Fruit fly (Drosophila melanogaster) ovary, adult (tissue): ENCODE measurements around the gene CG5167.

Experiments
- CG17801 ChIP-seq: fragments of 200-800 bp; optimal IDR thresholded peaks from 2 replicates; lab custom pipeline; 2019; ENCODE audit warnings: missing biosample characterization, mild to moderate bottlenecking, missing genetic modification characterization, moderate library complexity; ENCODE audit not compliant: partially characterized antibody

The CG5167 gene

DNA sequence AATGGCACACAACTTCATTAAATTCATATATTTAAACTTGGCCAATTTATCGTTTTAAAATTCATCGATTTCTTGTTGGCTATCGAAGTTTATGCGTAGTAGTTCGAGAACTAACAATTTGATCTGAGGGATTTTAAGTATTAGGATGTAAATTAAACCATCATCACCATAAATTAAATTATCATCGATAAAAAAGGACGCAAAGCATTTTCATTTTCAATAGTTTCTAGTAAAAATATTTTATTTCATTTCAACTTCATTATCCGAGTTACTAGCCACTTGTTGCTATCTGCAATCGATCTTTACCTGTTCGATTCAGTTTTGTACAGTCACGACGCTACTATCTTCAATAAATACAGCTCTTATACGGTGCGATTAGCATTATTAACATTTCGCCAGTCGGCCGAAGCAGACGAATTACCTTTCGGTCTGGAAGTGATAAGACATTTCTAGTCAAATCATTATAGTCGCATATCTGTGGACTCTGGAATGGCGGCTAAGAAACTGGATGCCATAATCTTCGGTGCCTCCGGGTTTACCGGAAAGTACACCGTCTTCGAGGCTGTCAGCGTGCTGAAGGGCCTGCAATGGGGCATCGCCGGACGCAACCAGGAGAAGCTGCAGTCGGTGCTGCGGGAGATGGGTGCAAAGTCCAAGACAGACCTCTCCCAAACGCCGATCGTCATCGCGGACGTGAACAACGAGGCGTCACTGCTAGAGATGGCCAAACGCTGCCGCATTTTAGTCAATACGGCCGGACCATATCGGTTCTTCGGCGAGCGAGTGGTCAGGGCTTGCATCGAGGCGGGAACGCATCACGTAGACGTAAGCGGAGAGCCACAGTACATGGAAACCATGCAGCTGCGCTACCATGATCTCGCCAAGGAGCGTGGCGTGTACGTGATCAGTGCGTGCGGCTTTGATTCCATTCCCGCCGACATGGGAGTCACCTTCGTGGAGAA lies at the start of gene CG5167:
Gene CG5167 (plus strand): TSS at position 298 of the 962 bp plus-strand sequence.
- TF ChIP-seq CG17801 (GFP tag; lab: Kevin White, UChicago) = peak; percentile 75

DNA sequence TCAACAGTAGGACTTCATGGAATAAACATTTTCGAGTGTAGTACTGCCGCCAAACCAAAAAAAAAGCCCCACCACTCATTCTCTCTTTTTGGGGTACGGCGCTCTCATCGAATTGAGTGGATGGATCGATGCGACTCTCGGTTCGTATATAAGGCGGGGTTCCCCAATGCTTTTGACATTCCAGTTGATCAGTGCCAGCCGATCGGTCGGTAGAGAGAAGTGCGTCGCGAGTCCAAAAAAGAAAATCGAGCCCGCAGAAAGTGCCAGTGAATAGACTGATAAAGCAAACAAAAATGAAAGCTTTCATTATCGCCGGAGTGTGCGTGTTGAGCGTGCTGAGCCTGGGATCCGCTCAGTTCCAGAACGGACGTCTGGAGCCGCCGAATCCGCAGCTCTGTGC lies 46.5 kb upstream of the CG5167 start, which contains the start of gene CG4115:
Gene CG4115 (plus strand): TSS at position 172 of the 400 bp plus-strand sequence.
- no peak for TF ChIP-seq CG17801 (GFP tag; lab: Kevin White, UChicago)

DNA sequence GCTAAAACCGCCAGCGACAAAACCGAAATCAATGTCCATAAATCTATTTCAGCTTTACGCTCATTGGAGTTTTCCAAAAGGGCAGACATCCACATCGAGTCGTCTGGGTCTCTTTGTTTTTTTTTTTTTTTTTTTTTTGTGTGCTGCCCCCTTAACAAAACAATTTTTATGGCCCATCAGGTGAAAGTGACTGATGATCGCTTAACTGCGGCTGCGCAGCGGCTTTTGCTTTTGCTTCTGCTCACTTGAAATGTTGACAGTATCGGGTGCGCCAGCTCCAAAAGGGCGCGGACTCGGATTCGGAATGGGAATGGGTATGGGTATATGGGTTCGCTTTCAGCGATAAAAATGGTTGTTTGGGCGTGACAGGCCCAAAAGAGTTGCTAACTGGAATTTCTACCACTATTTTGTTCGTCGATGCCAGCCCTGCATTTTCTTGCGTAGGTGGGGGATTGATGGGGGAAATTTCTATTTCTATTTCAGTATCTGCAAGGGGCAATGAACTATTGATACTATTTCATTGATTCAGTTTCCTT lies 44.3 kb upstream of the CG5167 start:
- TF ChIP-seq CG17801 (GFP tag; lab: Kevin White, UChicago) = no peak

DNA sequence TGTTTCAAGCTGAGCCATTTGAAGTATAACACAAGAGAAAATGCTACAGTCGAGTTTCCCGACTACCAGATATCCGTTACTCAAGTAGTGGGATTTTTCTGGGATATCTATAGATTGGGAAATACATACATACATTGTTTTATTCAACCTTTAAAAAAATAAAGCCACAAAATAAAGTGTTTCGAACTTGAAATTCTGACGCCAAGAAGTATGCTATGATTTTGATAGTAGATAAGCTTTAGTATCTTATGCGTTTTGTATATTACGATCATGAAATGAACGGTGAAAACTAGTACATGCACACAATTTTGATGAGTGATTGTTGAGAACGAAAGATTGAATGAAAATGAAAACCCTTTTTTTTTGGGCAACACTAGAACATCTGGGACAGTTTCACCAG lies 42.8 kb upstream of the CG5167 start:
- TF ChIP-seq CG17801 (GFP tag; lab: Kevin White, UChicago) = no peak

DNA sequence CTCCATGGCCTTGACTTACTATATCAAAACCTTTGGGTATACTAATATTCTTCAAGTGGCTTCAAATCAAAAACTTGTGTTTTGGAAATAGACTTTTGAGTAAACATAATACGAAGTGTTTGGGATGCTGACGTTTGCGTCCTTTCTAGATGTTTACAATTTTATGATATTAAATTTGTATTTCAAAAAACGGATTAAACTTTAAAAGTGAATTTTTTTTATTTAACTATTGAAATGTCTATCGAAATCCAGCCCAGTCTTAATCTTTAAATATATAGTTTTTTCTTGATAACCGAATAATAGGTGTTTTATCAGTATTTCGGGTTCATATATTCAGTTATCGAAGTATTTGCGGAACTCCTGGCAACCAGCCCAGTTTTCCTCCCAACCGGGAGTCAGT lies 41.8 kb upstream of the CG5167 start, which contains the start of gene Tim17a1:
Gene Tim17a1 (minus strand): TSS at position 101 of the 400 bp plus-strand sequence.
- TF ChIP-seq CG17801 (GFP tag; lab: Kevin White, UChicago) = no peak

DNA sequence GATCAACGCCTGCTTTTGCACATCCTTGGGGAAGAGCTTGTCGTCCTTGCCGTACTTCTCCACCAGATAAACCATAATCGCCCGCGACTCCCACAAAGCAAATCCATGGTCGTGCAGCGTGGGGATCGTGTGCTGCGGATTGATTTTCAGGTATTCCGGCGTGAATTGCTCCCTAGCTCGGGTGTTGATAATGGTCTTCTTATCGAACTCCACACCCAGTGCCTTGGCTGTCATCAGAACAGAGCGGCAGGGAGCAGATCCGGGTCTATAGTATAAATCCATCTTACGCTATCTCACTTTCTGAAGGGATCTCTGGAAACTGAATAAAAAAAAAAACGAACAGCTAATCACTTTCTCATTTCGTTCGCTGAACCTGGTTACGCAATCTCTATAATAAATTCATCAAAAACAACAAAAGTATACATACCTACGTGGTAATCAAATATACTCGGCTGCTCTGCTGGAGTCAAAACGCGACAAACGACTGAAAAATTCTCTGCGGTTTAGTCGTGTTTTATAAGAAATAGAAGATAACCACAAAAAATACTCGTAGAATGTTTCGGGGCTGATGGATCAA lies 41.0 kb upstream of the CG5167 start, which contains the start of gene GstD10:
Gene GstD10 (minus strand): TSS at position 472 of the 577 bp plus-strand sequence.
- no peak for TF ChIP-seq CG17801 (GFP tag; lab: Kevin White, UChicago)

DNA sequence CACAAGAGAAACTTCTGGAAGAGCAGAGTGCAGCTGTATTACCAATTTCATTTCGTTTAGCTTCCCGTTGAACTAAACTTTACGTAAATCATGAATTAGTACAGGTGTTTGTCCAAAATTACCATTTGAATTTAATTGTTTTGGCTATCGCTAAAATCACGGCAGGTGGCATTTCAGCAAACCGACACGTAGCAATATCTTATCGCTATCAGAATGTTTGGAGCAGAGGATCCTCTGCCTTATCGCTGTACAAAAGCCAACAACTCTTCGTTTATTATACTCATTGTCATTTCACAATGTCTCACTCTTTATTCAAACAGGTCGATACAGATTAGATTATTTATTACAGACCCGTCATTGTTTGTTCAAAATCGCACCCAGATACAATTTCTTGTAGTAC lies 40.4 kb upstream of the CG5167 start:
- no peak for TF ChIP-seq CG17801 (GFP tag; lab: Kevin White, UChicago)

DNA sequence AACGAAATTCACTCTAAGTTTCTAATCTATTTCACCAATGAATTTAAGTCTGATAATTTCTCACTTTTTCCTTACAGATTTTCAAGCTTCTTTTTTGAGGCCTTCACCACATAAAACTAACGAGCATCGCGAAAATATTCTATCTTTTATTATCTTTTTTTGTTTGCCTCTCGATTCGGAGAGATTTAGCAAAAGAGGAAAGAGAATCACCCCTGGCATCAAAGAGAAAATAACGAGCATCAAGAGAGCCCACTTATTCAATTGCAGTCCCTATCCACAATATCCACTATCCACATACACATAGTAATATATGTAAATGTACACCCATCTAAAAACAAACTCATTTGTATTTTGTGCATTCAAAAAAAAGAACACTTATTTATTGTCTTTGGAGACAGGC lies 38.9 kb upstream of the CG5167 start, which contains the start of gene GstD9:
Gene GstD9 (minus strand): TSS at position 101 of the 400 bp plus-strand sequence.
- no peak for TF ChIP-seq CG17801 (GFP tag; lab: Kevin White, UChicago)

DNA sequence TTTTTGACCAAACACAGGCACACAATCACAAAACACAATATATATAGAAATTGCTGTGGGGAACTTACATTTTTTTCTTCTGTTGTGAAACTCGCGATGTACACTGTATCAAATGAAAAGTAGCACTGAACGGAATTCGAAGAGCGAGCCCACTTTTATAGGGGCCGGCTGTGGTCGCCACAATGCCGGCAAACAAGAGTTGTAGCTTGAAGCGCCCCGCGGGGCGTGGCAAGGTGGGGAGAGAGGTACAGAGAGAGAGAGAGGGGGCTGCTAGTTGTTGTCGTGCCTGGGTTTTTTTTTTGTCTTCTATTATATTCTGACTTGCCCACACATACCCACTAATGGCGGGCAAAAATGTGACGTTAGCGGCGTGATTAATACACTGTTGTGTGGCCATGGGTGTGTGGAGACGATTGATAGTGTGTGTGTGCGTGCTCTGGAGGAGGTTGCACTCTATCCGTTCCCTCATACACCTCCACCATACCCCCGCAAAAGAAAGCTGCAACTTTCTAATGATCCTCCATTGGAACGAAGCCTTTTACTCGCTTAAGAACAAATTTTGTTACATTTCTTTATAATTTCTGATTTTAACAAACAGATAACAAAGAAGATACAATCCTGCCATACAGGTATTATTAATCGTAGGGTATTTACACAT lies 37.1 kb upstream of the CG5167 start, which contains the start of gene GstD1:
Gene GstD1 (minus strand): TSS at position 134 of the 658 bp plus-strand sequence.
- peak; percentile 74 for TF ChIP-seq CG17801 (GFP tag; lab: Kevin White, UChicago)

DNA sequence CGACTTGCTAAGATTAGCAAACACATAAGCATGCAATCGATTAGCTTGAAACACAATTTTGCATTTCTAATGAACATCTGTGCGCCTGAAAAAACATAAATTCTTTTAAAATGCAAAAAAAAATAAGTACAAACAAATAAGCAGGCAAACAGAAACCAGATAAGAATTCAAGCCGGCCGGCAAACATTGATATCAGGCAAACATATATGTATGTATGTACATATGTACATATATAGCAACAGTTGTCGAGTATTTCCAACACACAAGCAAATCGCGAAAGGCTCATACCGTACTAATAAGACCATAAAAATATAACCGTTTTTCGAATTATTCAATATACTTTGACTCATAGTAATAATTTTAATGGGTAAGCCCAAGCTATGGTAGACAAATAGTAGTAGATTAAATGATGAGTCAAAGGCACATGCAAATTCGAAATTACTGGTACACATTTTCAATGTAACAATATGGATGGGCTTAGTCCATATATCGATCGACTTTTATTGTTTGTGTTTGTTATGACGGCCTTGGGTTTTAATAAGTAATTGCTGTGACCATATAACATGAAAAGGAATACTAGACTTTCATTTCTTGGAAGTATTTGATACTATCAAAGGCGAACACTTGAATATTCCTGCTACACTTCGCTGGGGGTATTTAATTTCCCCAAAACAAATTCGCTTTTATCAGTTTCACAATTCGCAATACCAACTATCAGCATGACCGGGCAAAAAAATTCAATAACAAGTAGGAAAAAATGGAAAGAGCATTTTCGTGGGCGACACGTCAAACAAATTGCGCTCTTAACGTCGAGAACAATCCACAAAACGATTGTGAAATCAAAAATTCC lies 36.3 kb upstream of the CG5167 start:
- TF ChIP-seq CG17801 (GFP tag; lab: Kevin White, UChicago) = no peak

DNA sequence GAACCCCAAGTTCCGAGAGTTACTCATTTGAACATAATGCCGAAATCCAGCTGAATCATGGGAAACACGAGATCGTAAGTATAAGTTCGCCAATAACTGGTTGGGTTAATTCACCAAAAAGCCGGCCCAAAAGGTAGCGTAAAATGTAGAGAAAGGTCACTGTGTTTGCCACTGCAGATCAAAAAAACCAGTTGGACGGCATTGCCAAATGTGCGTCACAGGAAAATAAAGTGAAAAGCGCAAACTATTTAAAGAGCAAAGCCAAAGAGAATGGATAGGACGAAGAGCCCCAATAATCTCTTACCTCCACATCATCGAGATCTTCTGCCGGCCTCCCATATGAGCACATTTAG lies 35.7 kb upstream of the CG5167 start:
- TF ChIP-seq CG17801 (GFP tag; lab: Kevin White, UChicago) = no peak

DNA sequence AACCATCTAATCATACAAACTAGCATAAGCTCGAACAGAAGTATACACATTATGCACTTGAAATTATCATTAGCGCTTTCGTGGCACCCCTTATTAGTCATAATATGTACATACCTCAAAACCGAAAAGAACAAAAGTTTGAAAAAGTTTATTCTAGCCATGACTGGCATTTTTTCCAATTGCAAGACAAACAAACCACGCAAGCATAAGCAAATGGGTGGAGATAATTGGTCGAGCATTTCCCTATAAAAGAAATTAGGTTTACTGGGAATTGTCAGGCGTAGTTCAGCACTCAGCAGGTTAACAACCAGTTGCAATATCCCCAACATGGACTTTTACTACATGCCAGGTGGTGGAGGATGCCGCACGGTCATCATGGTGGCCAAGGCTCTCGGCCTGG lies 34.7 kb upstream of the CG5167 start, which contains the start of gene GstD2:
Gene GstD2 (plus strand): TSS at position 301 of the 400 bp plus-strand sequence.
- peak; percentile 10 for TF ChIP-seq CG17801 (GFP tag; lab: Kevin White, UChicago)

DNA sequence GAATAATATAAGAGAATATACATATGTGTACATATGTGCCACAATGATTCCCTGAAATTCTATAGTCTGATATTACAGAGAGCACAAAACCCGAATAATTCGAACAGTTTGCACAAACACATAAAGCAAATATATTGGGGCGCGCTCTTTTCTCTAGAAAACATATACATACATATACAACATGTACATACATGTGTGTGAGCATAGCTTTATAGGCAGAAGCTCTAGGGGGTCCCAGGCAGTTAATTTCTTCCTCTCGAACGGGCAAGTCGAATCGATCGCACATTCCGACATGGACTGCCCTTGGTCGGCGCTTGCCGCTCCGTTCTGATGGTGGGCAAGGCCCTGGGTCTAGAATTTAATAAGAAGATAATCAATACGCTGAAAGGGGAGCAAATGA lies 33.5 kb upstream of the CG5167 start, which contains the start of gene GstD3:
Gene GstD3 (plus strand): TSS at position 269 of the 400 bp plus-strand sequence.
- no peak for TF ChIP-seq CG17801 (GFP tag; lab: Kevin White, UChicago)
